Worm (Caenorhabditis elegans) whole organism, L4 larva: ENCODE data around the gene zif-1.

ENCODE experiments used
- ceh-20 ChIP-seq: fragments of 200-800 bp; sonication (Bioruptor generic); IDR thresholded peaks from 2 replicates; pipeline ENCODE4 v1.3.6; 2022; ENCODE audit warnings: missing genetic modification reagents, missing genetic modification characterization, missing compliant biosample characterization
- fkh-10 ChIP-seq: fragments of 150-350 bp; optimal IDR thresholded peaks from 2 replicates; lab custom pipeline; 2014; ENCODE audit warnings: missing biosample characterization, missing genetic modification reagents, missing genetic modification characterization
- pqm-1 ChIP-seq: sonication (generic microtip); optimal IDR thresholded peaks from 2 replicates; lab custom pipeline; 2017; ENCODE audit warnings: missing biosample characterization, missing genetic modification characterization

- TF ChIP-seq pqm-1, result no peak
- no peak for TF ChIP-seq ceh-20 (GFP tag; lab: Robert Waterston, UW)
- TF ChIP-seq fkh-10 (GFP tag; lab: Kevin White, UChicago), result no peak
Observed at ce11 chrIII:9034133-9034532, 31.6 kb downstream of the zif-1 start.
